Fruit fly (Drosophila melanogaster) Kc167 (cell line): ENCODE measurements around the gene CG42750.

Experiments
- Sin3A ChIP-seq: fragments of >200 bp; optimal IDR thresholded peaks from 2 replicates; lab custom pipeline; 2018; ENCODE audit warnings: missing external identifiers
- h ChIP-seq: fragments of >200 bp; optimal IDR thresholded peaks from 3 replicates; lab custom pipeline; 2018; ENCODE audit warnings: missing external identifiers
- psq ChIP-seq: fragments of >200 bp; optimal IDR thresholded peaks from 2 replicates; lab custom pipeline; 2017; ENCODE audit warnings: missing external identifiers

dm6 chr2L:18302780-18303179 is 27.2 kb upstream of the CG42750 start:
- TF ChIP-seq h (lab: Kevin White, UChicago) (no peak), psq (lab: Kevin White, UChicago) (no peak), Sin3A (lab: Kevin White, UChicago) (no peak)
